Fruit fly (Drosophila melanogaster) whole organism, adult: Measurements from ENCODE around the gene CG2224.

ENCODE experiments used
- CG11617 ChIP-seq: fragments of 200-800 bp; sonication (Bioruptor generic); optimal IDR thresholded peaks from 2 replicates; lab custom pipeline; 2017; ENCODE audit warnings: mild to moderate bottlenecking, missing biosample characterization, missing genetic modification reagents, missing genetic modification characterization
- CG12768 ChIP-seq: fragments of 200-800 bp; sonication (Bioruptor generic); optimal IDR thresholded peaks from 2 replicates; lab custom pipeline; 2017; ENCODE audit warnings: missing biosample characterization, missing genetic modification characterization, mild to moderate bottlenecking, moderate library complexity, missing genetic modification reagents
- CG14711 ChIP-seq: fragments of 200-800 bp; sonication (Bioruptor generic); optimal IDR thresholded peaks from 2 replicates; lab custom pipeline; 2018; ENCODE audit warnings: missing biosample characterization, mild to moderate bottlenecking, missing genetic modification characterization, moderate library complexity
- CG1620 ChIP-seq: fragments of 200-800 bp; sonication (Bioruptor generic); optimal IDR thresholded peaks from 2 replicates; lab custom pipeline; 2016; ENCODE audit warnings: missing biosample characterization, missing genetic modification characterization
- CG5204 ChIP-seq: fragments of 200-800 bp; sonication (Bioruptor generic); optimal IDR thresholded peaks from 2 replicates; lab custom pipeline; 2016; ENCODE audit warnings: missing biosample characterization, missing genetic modification characterization
- CG7045 ChIP-seq: fragments of 200-800 bp; sonication (Bioruptor generic); optimal IDR thresholded peaks from 2 replicates; lab custom pipeline; 2017; ENCODE audit warnings: missing biosample characterization, mild to moderate bottlenecking, missing genetic modification characterization
- CG7101 ChIP-seq: fragments of 200-800 bp; sonication (Bioruptor generic); optimal IDR thresholded peaks from 2 replicates; lab custom pipeline; 2018; ENCODE audit warnings: missing biosample characterization, mild to moderate bottlenecking, missing genetic modification characterization, moderate library complexity
- Clk ChIP-seq: fragments of 200-800 bp; sonication (Bioruptor generic); optimal IDR thresholded peaks from 2 replicates; lab custom pipeline; 2017; ENCODE audit warnings: missing biosample characterization, missing genetic modification characterization
- Crg-1 ChIP-seq: fragments of 200-800 bp; sonication (Bioruptor generic); optimal IDR thresholded peaks from 2 replicates; lab custom pipeline; 2016; ENCODE audit warnings: missing biosample characterization, missing genetic modification characterization
- cnc ChIP-seq, 2 experiments: fragments of >200 bp; optimal IDR thresholded peaks; 2 replicates each; lab custom pipeline; 2017
- pad ChIP-seq: fragments of 200-800 bp; sonication (Bioruptor generic); optimal IDR thresholded peaks from 3 replicates; lab custom pipeline; 2017; ENCODE audit warnings: missing biosample characterization, missing genetic modification characterization, mild to moderate bottlenecking, moderate library complexity, missing genetic modification reagents
- tj ChIP-seq: fragments of 200-800 bp; sonication (Bioruptor generic); optimal IDR thresholded peaks from 3 replicates; lab custom pipeline; 2017; ENCODE audit warnings: missing biosample characterization, mild to moderate bottlenecking, missing genetic modification characterization, moderate library complexity
- toe ChIP-seq: fragments of 200-800 bp; sonication (Bioruptor generic); optimal IDR thresholded peaks from 2 replicates; lab custom pipeline; 2016; ENCODE audit warnings: missing biosample characterization, missing genetic modification characterization

- TF ChIP-seq CG7101: no peak
- no peak for TF ChIP-seq toe (GFP tag; lab: Kevin White, UChicago)
- no peak for TF ChIP-seq CG14711
- TF ChIP-seq cnc (optimal IDR thresholded peaks at IDR 0.05; lab: Kevin White, UChicago): no peak
- TF ChIP-seq CG12768: no peak
- no peak for TF ChIP-seq CG7045
- TF ChIP-seq CG5204 (GFP tag; lab: Kevin White, UChicago): no peak
- TF ChIP-seq Clk (GFP tag; lab: Kevin White, UChicago): no peak
- no peak for TF ChIP-seq Crg-1
- TF ChIP-seq CG11617: no peak
- no peak for TF ChIP-seq CG1620 (GFP tag; lab: Kevin White, UChicago)
- TF ChIP-seq pad (GFP tag; lab: Kevin White, UChicago): no peak
- TF ChIP-seq tj (GFP tag; lab: Kevin White, UChicago): no peak
Observed at dm6 chr3R:30474667-30475213, 15.6 kb upstream of the CG2224 start.
